Fruit fly (Drosophila melanogaster): Measurements from ENCODE around the gene CG43231.

DNA sequence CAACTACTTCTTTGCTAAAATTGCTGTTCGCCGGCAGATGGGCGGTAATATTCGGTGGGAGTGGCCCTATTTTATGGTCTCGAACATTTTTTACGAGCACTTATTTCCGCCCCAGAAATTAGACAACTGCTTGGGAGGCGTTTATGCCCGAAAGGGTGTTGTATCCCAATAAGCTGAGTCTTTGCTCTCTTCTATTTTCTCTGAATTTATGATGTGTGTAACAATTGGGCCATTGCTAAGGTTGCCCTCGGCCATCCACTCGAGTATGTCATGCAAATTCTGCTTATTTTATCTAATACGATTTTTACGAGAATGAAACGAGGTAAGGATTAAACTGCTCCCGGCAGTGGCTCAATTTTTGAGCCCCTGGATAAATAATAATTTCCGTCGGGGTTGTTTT lies at the start of gene CG43231:
- TF ChIP-seq lola (GFP tag; optimal IDR thresholded peaks at IDR 0.05) (no peak), usp (GFP tag; optimal IDR thresholded peaks at IDR 0.05) (no peak), pan (optimal IDR thresholded peaks at IDR 0.05) (no peak), Hr78 (GFP tag; optimal IDR thresholded peaks at IDR 0.05) (no peak)
